Worm (Caenorhabditis elegans) whole organism, early embryonic: ENCODE data around the gene bcf-1.

Experiments
- B0310.2 ChIP-seq: sonication (generic microtip); optimal IDR thresholded peaks from 2 replicates; lab custom pipeline; 2016; ENCODE audit warnings: mild to moderate bottlenecking, missing genetic modification characterization, missing compliant biosample characterization
- F13C5.2 ChIP-seq: sonication (generic microtip); optimal IDR thresholded peaks from 2 replicates; lab custom pipeline; 2017; ENCODE audit warnings: mild to moderate bottlenecking, missing genetic modification characterization, inconsistent platforms, missing compliant biosample characterization
- aly-1 ChIP-seq: sonication (generic microtip); optimal IDR thresholded peaks from 2 replicates; lab custom pipeline; 2016; ENCODE audit warnings: missing genetic modification characterization, missing compliant biosample characterization
- ama-1 ChIP-seq: fragments of 150-350 bp; optimal IDR thresholded peaks from 2 replicates; lab custom pipeline; 2014
- ceh-13 ChIP-seq: fragments of 200-800 bp; sonication (Bioruptor generic); optimal IDR thresholded peaks from 2 replicates; lab custom pipeline; 2018; ENCODE audit warnings: mild to moderate bottlenecking, missing genetic modification characterization, missing compliant biosample characterization
- ceh-36 ChIP-seq: sonication (generic microtip); optimal IDR thresholded peaks from 2 replicates; lab custom pipeline; 2016; ENCODE audit warnings: missing genetic modification characterization, inconsistent platforms, missing compliant biosample characterization
- ets-7 ChIP-seq: sonication (generic microtip); optimal IDR thresholded peaks from 2 replicates; lab custom pipeline; 2016; ENCODE audit warnings: missing genotype, missing genetic modification characterization, missing compliant biosample characterization
- flt-1 ChIP-seq: fragments of 200-800 bp; sonication (Bioruptor generic); IDR thresholded peaks from 2 replicates; pipeline ENCODE4 v1.3.6; 2022; ENCODE audit warnings: missing genetic modification characterization, missing compliant biosample characterization
- hmbx-1 ChIP-seq: sonication (generic microtip); optimal IDR thresholded peaks from 2 replicates; lab custom pipeline; 2016; ENCODE audit warnings: mild to moderate bottlenecking, missing genetic modification characterization, missing compliant biosample characterization
- hmg-4 ChIP-seq: fragments of 200-800 bp; sonication (Bioruptor generic); optimal IDR thresholded peaks from 2 replicates; lab custom pipeline; 2018; ENCODE audit warnings: mild to moderate bottlenecking, missing genetic modification characterization, missing compliant biosample characterization
- hnd-1 ChIP-seq: sonication (generic microtip); optimal IDR thresholded peaks from 2 replicates; lab custom pipeline; 2016; ENCODE audit warnings: missing genetic modification characterization, missing compliant biosample characterization
- pes-1 ChIP-seq: fragments of 200-800 bp; sonication (Bioruptor generic); IDR thresholded peaks from 2 replicates; pipeline ENCODE4 v1.3.6; 2022; ENCODE audit warnings: missing genetic modification reagents, missing genetic modification characterization, missing compliant biosample characterization
- scrt-1 ChIP-seq: fragments of 200-800 bp; sonication (Bioruptor generic); IDR thresholded peaks from 2 replicates; pipeline ENCODE4 v1.3.6; 2022; ENCODE audit warnings: missing genetic modification characterization, missing compliant biosample characterization
- sea-1 ChIP-seq: fragments of 200-800 bp; sonication (Bioruptor generic); conservative IDR thresholded peaks from 2 replicates; pipeline ENCODE4 v1.3.6; 2022; ENCODE audit warnings: missing genetic modification characterization, missing compliant biosample characterization
- tbx-11 ChIP-seq: fragments of 200-800 bp; sonication (Bioruptor generic); IDR thresholded peaks from 2 replicates; pipeline ENCODE4 v1.3.6; 2022; ENCODE audit warnings: missing genetic modification characterization, missing compliant biosample characterization
- tbx-37 ChIP-seq: fragments of 200-800 bp; sonication (Bioruptor generic); conservative IDR thresholded peaks from 2 replicates; pipeline ENCODE4 v1.3.6; 2022; ENCODE audit warnings: missing genetic modification reagents, missing genetic modification characterization, missing compliant biosample characterization
- tra-4 ChIP-seq: sonication (generic microtip); optimal IDR thresholded peaks from 2 replicates; lab custom pipeline; 2017; ENCODE audit warnings: missing genetic modification characterization, missing compliant biosample characterization

bcf-1 gene

ce11 chrV:6365597-6365996 is 43.0 kb downstream of the bcf-1 start, which contains the start of gene cest-33:
Gene cest-33 (minus strand): TSS chrV:6365671.
- no peak for TF ChIP-seq B0310.2 (tag; lab: Kevin White, UChicago)
- TF ChIP-seq sea-1 = no peak
- no peak for TF ChIP-seq F13C5.2 (tag; lab: Kevin White, UChicago)
- TF ChIP-seq tra-4 (tag; lab: Kevin White, UChicago) = no peak
- no peak for TF ChIP-seq pes-1 (GFP tag; lab: Robert Waterston, UW)
- no peak for TF ChIP-seq flt-1 (GFP tag; lab: Robert Waterston, UW)
- no peak for TF ChIP-seq ceh-13
- TF ChIP-seq hmbx-1 = no peak
- no peak for TF ChIP-seq aly-1

DNA sequence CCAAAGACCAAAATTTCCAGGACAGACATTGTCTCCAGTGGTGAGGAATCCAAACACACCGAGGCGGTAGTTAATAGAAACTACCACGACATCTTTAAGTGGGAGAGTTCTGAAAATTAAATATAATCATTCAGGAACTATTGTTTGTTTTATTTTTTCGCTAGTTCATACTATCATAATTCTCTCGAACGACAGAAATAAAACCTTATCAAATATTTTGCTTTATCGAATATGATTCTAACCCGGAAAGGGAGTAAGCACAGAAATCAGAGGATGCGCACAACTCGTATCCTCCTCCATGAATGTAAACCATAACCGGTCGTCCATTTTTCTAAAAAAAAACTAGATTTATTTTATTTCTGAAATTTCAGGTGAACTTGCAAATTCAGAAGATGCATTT is 43.8 kb downstream of the bcf-1 start:
- no peak for TF ChIP-seq ama-1 (lab: Kevin White, UChicago)
- no peak for TF ChIP-seq hnd-1 (tag; lab: Kevin White, UChicago)
- TF ChIP-seq hmg-4 (GFP tag; lab: Kevin White, UChicago) = no peak
- TF ChIP-seq flt-1 (GFP tag; lab: Robert Waterston, UW) = no peak
- TF ChIP-seq tbx-37 (GFP tag; lab: Robert Waterston, UW) = no peak
- no peak for TF ChIP-seq sea-1
- no peak for TF ChIP-seq ceh-36 (tag; lab: Kevin White, UChicago)
- no peak for TF ChIP-seq pes-1 (GFP tag; lab: Robert Waterston, UW)
- TF ChIP-seq scrt-1 (GFP tag; lab: Robert Waterston, UW) = no peak
- no peak for TF ChIP-seq hmbx-1
- TF ChIP-seq ceh-13 = no peak

ce11 chrV:6361688-6362087 is 46.9 kb downstream of the bcf-1 start:
- TF ChIP-seq ceh-36 (tag; lab: Kevin White, UChicago) = no peak
- no peak for TF ChIP-seq B0310.2 (tag; lab: Kevin White, UChicago)
- no peak for TF ChIP-seq ama-1 (lab: Kevin White, UChicago)
- TF ChIP-seq flt-1 (GFP tag; lab: Robert Waterston, UW) = no peak
- no peak for TF ChIP-seq hmbx-1
- TF ChIP-seq ets-7 (tag; lab: Kevin White, UChicago) = no peak
- TF ChIP-seq tbx-11 (GFP tag; lab: Robert Waterston, UW) = no peak
- no peak for TF ChIP-seq scrt-1 (GFP tag; lab: Robert Waterston, UW)
- TF ChIP-seq F13C5.2 (tag; lab: Kevin White, UChicago) = no peak
- TF ChIP-seq hmg-4 (GFP tag; lab: Kevin White, UChicago) = no peak
- TF ChIP-seq tra-4 (tag; lab: Kevin White, UChicago) = no peak
- no peak for TF ChIP-seq tbx-37 (GFP tag; lab: Robert Waterston, UW)
- no peak for TF ChIP-seq sea-1
- no peak for TF ChIP-seq aly-1
- no peak for TF ChIP-seq pes-1 (GFP tag; lab: Robert Waterston, UW)
- no peak for TF ChIP-seq hnd-1 (tag; lab: Kevin White, UChicago)
- TF ChIP-seq ceh-13 = no peak

ce11 chrV:6359522-6359921 is 49.1 kb downstream of the bcf-1 start:
- TF ChIP-seq ceh-36 (tag; lab: Kevin White, UChicago) (no peak), pes-1 (GFP tag; lab: Robert Waterston, UW) (no peak), ceh-13 (no peak), tbx-11 (GFP tag; lab: Robert Waterston, UW) (no peak), scrt-1 (GFP tag; lab: Robert Waterston, UW) (no peak), ets-7 (tag; lab: Kevin White, UChicago) (no peak), hmbx-1 (no peak), aly-1 (no peak), tra-4 (tag; lab: Kevin White, UChicago) (no peak), hmg-4 (GFP tag; lab: Kevin White, UChicago) (no peak)

- TF ChIP-seq tbx-37 (GFP tag; lab: Robert Waterston, UW) (no peak), aly-1 (no peak), F13C5.2 (tag; lab: Kevin White, UChicago) (no peak), ceh-36 (tag; lab: Kevin White, UChicago) (no peak), ama-1 (lab: Kevin White, UChicago) (no peak), sea-1 (no peak), tra-4 (tag; lab: Kevin White, UChicago) (no peak), tbx-11 (GFP tag; lab: Robert Waterston, UW) (no peak), hmg-4 (GFP tag; lab: Kevin White, UChicago) (no peak), ets-7 (tag; lab: Kevin White, UChicago) (no peak), ceh-13 (no peak), hnd-1 (tag; lab: Kevin White, UChicago) (no peak), pes-1 (GFP tag; lab: Robert Waterston, UW) (no peak), flt-1 (GFP tag; lab: Robert Waterston, UW) (no peak), scrt-1 (GFP tag; lab: Robert Waterston, UW) (no peak), B0310.2 (tag; lab: Kevin White, UChicago) (no peak), hmbx-1 (no peak)
These were observed 49.9 kb downstream of the bcf-1 start for ce11 chrV:6358709-6359108.

DNA sequence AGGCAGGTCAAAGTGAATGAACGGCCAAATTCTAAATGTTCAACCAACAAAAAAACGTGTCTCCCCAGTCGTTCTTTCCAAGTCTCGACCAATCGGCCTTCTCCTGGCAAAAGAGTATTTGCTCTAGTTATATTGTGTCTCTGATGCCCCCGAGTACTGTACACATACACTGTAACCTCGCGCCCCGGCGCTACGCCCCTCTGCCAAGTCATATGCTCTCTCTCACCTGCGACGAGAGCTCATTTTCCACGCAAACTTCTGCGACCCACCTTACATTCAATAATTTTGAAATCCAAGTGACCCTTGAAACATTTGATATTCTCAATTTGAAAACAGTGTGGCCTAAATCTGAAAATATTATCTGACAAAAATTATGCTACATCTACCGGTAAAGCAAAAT is 51.3 kb downstream of the bcf-1 start:
- TF ChIP-seq ets-7 (tag; lab: Kevin White, UChicago) (no peak), tbx-37 (GFP tag; lab: Robert Waterston, UW) (no peak), scrt-1 (GFP tag; lab: Robert Waterston, UW) (no peak), tra-4 (tag; lab: Kevin White, UChicago) (no peak), pes-1 (GFP tag; lab: Robert Waterston, UW) (no peak), hmbx-1 (no peak), ama-1 (lab: Kevin White, UChicago) (no peak), hmg-4 (GFP tag; lab: Kevin White, UChicago) (no peak), ceh-36 (tag; lab: Kevin White, UChicago) (no peak), B0310.2 (tag; lab: Kevin White, UChicago) (no peak), hnd-1 (tag; lab: Kevin White, UChicago) (no peak), aly-1 (no peak), sea-1 (no peak), flt-1 (GFP tag; lab: Robert Waterston, UW) (no peak), F13C5.2 (tag; lab: Kevin White, UChicago) (no peak)

DNA sequence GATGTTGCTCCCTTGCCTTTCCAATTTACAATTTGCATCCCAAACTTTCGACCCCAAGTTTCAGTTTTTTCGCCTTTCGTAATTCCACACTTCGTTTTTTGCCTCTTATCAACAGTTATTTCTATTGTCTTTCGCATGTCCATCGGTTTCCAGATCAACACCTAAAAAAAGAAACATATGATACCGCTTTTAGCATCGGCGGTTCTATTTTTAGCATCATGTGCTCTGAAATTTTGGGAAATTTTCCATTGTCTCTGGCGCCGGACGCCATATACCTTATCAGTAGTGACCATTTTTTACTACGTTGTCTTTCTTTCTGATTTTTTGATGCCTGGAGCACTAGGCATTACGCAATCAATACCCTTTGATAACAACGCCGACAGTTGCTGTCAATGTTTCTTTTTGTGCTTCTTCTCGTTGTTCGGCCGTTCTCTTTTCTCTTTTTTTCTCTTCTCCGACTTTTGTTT is 52.6 kb downstream of the bcf-1 start, which contains the start of gene bcl-11:
bcl-11 (plus strand) TSS at position 51 of the 467 bp plus-strand sequence.
- TF ChIP-seq B0310.2 (tag; lab: Kevin White, UChicago) = no peak
- TF ChIP-seq ceh-36 (tag; lab: Kevin White, UChicago) = no peak
- no peak for TF ChIP-seq aly-1
- TF ChIP-seq flt-1 (GFP tag; lab: Robert Waterston, UW) = no peak
- TF ChIP-seq hmg-4 (GFP tag; lab: Kevin White, UChicago) = no peak
